Fruit fly (Drosophila melanogaster): ENCODE measurements around the gene CG17258.

Gene CG17258

DNA sequence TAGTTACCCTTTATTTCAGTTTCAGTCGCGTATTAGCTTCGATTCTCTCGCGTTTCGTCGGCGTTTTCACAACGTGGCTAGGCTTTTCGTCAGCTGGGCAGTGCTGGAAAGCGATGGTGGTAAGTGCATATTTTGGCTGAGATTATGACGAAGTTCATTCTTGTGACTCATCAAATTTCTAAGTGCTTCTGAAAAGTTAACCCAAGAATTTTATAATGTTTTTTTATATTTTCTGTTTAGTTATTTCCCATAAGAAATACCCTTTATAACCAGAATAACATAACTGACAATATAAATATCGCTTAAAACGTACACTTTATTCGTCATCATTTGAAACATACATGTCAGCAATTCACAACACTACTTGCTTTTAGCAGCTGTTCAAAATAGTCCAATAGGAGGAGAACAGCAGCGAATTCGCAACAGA, 2.0 kb upstream of the CG17258 start, which contains the start of the genes CG17260 and SerRS (continued):
- no peak for TF ChIP-seq cad (GFP tag; optimal IDR thresholded peaks at IDR 0.05)
- TF ChIP-seq abd-A (tag; optimal IDR thresholded peaks at IDR 0.05): no peak
- no peak for TF ChIP-seq mld (GFP tag; IDR thresholded peaks at IDR 0.05; ENCODE audit: partially characterized antibody)
- TF ChIP-seq CG17328 (GFP tag; IDR thresholded peaks at IDR 0.05): peak; percentile 81
- TF ChIP-seq NC2α (GFP tag; optimal IDR thresholded peaks at IDR 0.05): peak; percentile 73
- TF ChIP-seq Antp (GFP tag; optimal IDR thresholded peaks at IDR 0.05): peak; percentile 94
- peak; percentile 91 for TF ChIP-seq tup (GFP tag; optimal IDR thresholded peaks at IDR 0.05)
- TF ChIP-seq CG6254 (GFP tag; optimal IDR thresholded peaks at IDR 0.05): peak; percentile 65
- TF ChIP-seq pan (optimal IDR thresholded peaks at IDR 0.05): no peak
- peak in 1 of 2 experiments; percentile 94 for TF ChIP-seq pan (GFP tag; optimal IDR thresholded peaks at IDR 0.05 in 1 of 2, IDR thresholded peaks at IDR 0.05 in 1 of 2)
- TF ChIP-seq ham (GFP tag; IDR thresholded peaks at IDR 0.05): peak; percentile 77
- TF ChIP-seq nom (GFP tag; optimal IDR thresholded peaks at IDR 0.05): peak; percentile 67
- TF ChIP-seq Lim3 (GFP tag; IDR thresholded peaks at IDR 0.05): peak; percentile 57; the same call in 1 of the 2 replicates
- no peak for TF ChIP-seq Lpt (GFP tag; optimal IDR thresholded peaks at IDR 0.05)
- TF ChIP-seq CG32772 (GFP tag; IDR thresholded peaks at IDR 0.05): peak; percentile 96
- no peak for TF ChIP-seq wek (GFP tag; optimal IDR thresholded peaks at IDR 0.05)
- peak; percentile 86 for TF ChIP-seq CG11560 (tag; IDR thresholded peaks at IDR 0.05)
- TF ChIP-seq Dad (GFP tag; optimal IDR thresholded peaks at IDR 0.05): peak; percentile 88
- TF ChIP-seq CG31441 (GFP tag; IDR thresholded peaks at IDR 0.05): no peak
- no peak for TF ChIP-seq sc (optimal IDR thresholded peaks at IDR 0.05)
- TF ChIP-seq sc (GFP tag; optimal IDR thresholded peaks at IDR 0.05): no peak
- peak; percentile 95 for TF ChIP-seq chn (GFP tag; optimal IDR thresholded peaks at IDR 0.05)
- TF ChIP-seq CG14050 (GFP tag; IDR thresholded peaks at IDR 0.05): peak; percentile 83
- peak; percentile 63; the same call in 1 of the 2 replicates for TF ChIP-seq CG5953 (GFP tag; IDR thresholded peaks at IDR 0.05)
- TF ChIP-seq Myb (GFP tag; optimal IDR thresholded peaks at IDR 0.05): peak; percentile 82
- no peak for TF ChIP-seq z (GFP tag; IDR thresholded peaks at IDR 0.05)
- peak; percentile 98 for TF ChIP-seq CG2120 (GFP tag; optimal IDR thresholded peaks at IDR 0.05)
- TF ChIP-seq ash1 (GFP tag; optimal IDR thresholded peaks at IDR 0.05): peak; percentile 8
- no peak for TF ChIP-seq br (optimal IDR thresholded peaks at IDR 0.05)
- TF ChIP-seq dm (GFP tag; optimal IDR thresholded peaks at IDR 0.05): peak; percentile 94
- peak; percentile 53 for TF ChIP-seq gcm2 (GFP tag; optimal IDR thresholded peaks at IDR 0.05)
- TF ChIP-seq Ets97D (GFP tag; optimal IDR thresholded peaks at IDR 0.05): peak; percentile 80
- no peak for TF ChIP-seq pros (GFP tag; optimal IDR thresholded peaks at IDR 0.05)
- peak; percentile 92 for TF ChIP-seq Gug (GFP tag; IDR thresholded peaks at IDR 0.05)
- TF ChIP-seq Dbx (GFP tag; IDR thresholded peaks at IDR 0.05): peak; percentile 95
- peak; percentile 92 for TF ChIP-seq fu2 (GFP tag; optimal IDR thresholded peaks at IDR 0.05)
- peak; percentile 93 for TF ChIP-seq Bteb2 (GFP tag; optimal IDR thresholded peaks at IDR 0.05)
- peak; percentile 94 for TF ChIP-seq Hr3 (GFP tag; optimal IDR thresholded peaks at IDR 0.05)
- TF ChIP-seq ac (GFP tag; optimal IDR thresholded peaks at IDR 0.05): peak; percentile 37
- peak; percentile 93 for TF ChIP-seq CG4617 (GFP tag; optimal IDR thresholded peaks at IDR 0.05; ENCODE audit: borderline replicate concordance)
- peak; percentile 84 for TF ChIP-seq NFAT (GFP tag; IDR thresholded peaks at IDR 0.05)
- no peak for TF ChIP-seq D (optimal IDR thresholded peaks at IDR 0.05)
- TF ChIP-seq D (GFP tag; optimal IDR thresholded peaks at IDR 0.05): peak; percentile 76
- peak; percentile 61 for TF ChIP-seq CG10274 (GFP tag; optimal IDR thresholded peaks at IDR 0.05)
- peak; percentile 85 for TF ChIP-seq CG9609 (GFP tag; optimal IDR thresholded peaks at IDR 0.05)
- peak; percentile 74 for TF ChIP-seq CG17186 (GFP tag; optimal IDR thresholded peaks at IDR 0.05)
- TF ChIP-seq CG8359 (GFP tag; optimal IDR thresholded peaks at IDR 0.05; ENCODE audit: borderline replicate concordance): peak; percentile 74
- peak; percentile 89 for TF ChIP-seq croc (GFP tag; conservative IDR thresholded peaks at IDR 0.05)
- TF ChIP-seq CG3847 (GFP tag; IDR thresholded peaks at IDR 0.05): peak; percentile 95
- TF ChIP-seq Sox100B (GFP tag; optimal IDR thresholded peaks at IDR 0.05): no peak
- no peak for TF ChIP-seq sim (GFP tag; IDR thresholded peaks at IDR 0.05)
- TF ChIP-seq CG13424 (tag; optimal IDR thresholded peaks at IDR 0.05): peak; percentile 94
- peak; percentile 78 for TF ChIP-seq ATbp (GFP tag; optimal IDR thresholded peaks at IDR 0.05)
